Fruit fly (Drosophila melanogaster) whole organism, embryonic: ENCODE measurements around the gene lectin-33A.
A peak's percentile ranks its signal among the peaks of the same experiment; 100 is the strongest.

Experiments used
- CG10979 ChIP-seq: fragments of 200-800 bp; sonication (Bioruptor generic); optimal IDR thresholded peaks from 2 replicates; lab custom pipeline; 2018; ENCODE audit warnings: missing biosample characterization, mild to moderate bottlenecking, missing genetic modification characterization, moderate library complexity
- CG13775 ChIP-seq: fragments of 200-800 bp; sonication (Bioruptor generic); optimal IDR thresholded peaks from 3 replicates; lab custom pipeline; 2017; ENCODE audit warnings: missing biosample characterization, mild to moderate bottlenecking, missing genetic modification characterization
- CG15073 ChIP-seq: fragments of 200-800 bp; sonication (Bioruptor generic); optimal IDR thresholded peaks from 2 replicates; lab custom pipeline; 2016; ENCODE audit warnings: missing biosample characterization, missing genetic modification characterization
- CG16779 ChIP-seq: fragments of 200-800 bp; sonication (Bioruptor generic); IDR thresholded peaks from 2 replicates; pipeline ENCODE4 v1.3.6; 2022; ENCODE audit warnings: missing biosample characterization, missing genetic modification characterization
- CG16813 ChIP-seq: fragments of 200-800 bp; sonication (Bioruptor generic); IDR thresholded peaks from 3 replicates; pipeline ENCODE4 v1.3.6; 2022; ENCODE audit warnings: missing biosample characterization, missing genetic modification characterization; ENCODE audit not compliant: partially characterized antibody
- CG32767 ChIP-seq: fragments of 200-800 bp; sonication (Bioruptor generic); IDR thresholded peaks from 2 replicates; pipeline ENCODE4 v1.3.6; 2022; ENCODE audit warnings: missing biosample characterization, missing genetic modification characterization
- CG32772 ChIP-seq: fragments of 200-800 bp; sonication (Bioruptor generic); IDR thresholded peaks from 2 replicates; pipeline ENCODE4 v1.3.6; 2022; ENCODE audit warnings: missing biosample characterization, missing genetic modification characterization
- CG3995 ChIP-seq: fragments of 200-800 bp; sonication (Bioruptor generic); optimal IDR thresholded peaks from 3 replicates; lab custom pipeline; 2016; ENCODE audit warnings: missing biosample characterization, missing genetic modification characterization
- CG4404 ChIP-seq: fragments of 200-800 bp; sonication (Bioruptor generic); IDR thresholded peaks from 2 replicates; pipeline ENCODE4 v1.3.6; 2022; ENCODE audit warnings: missing biosample characterization, missing genetic modification characterization
- CG5180 ChIP-seq: fragments of 200-800 bp; sonication (Bioruptor generic); optimal IDR thresholded peaks from 3 replicates; lab custom pipeline; 2017; ENCODE audit warnings: missing biosample characterization, missing genetic modification characterization, mild to moderate bottlenecking, moderate library complexity, missing genetic modification reagents
- CG6765 ChIP-seq: fragments of 200-800 bp; sonication (Bioruptor generic); optimal IDR thresholded peaks from 3 replicates; lab custom pipeline; 2017; ENCODE audit warnings: missing biosample characterization, mild to moderate bottlenecking, missing genetic modification characterization
- CG6813 ChIP-seq: fragments of 200-800 bp; sonication (Bioruptor generic); optimal IDR thresholded peaks from 2 replicates; lab custom pipeline; 2017; ENCODE audit warnings: missing biosample characterization, missing genetic modification characterization, mild to moderate bottlenecking, moderate library complexity, missing genetic modification reagents
- CG7372 ChIP-seq: fragments of 200-800 bp; sonication (Bioruptor generic); IDR thresholded peaks from 2 replicates; pipeline ENCODE4 v1.3.6; 2022; ENCODE audit warnings: missing biosample characterization, missing genetic modification characterization
- D19B ChIP-seq: fragments of 200-800 bp; sonication (Bioruptor generic); optimal IDR thresholded peaks from 2 replicates; lab custom pipeline; 2017; ENCODE audit warnings: missing biosample characterization, mild to moderate bottlenecking, missing genetic modification characterization
- Dad ChIP-seq: fragments of 200-800 bp; sonication (Bioruptor generic); optimal IDR thresholded peaks from 3 replicates; lab custom pipeline; 2016; ENCODE audit warnings: missing biosample characterization, missing genetic modification characterization
- Deaf1 ChIP-seq: fragments of 200-800 bp; optimal IDR thresholded peaks from 3 replicates; lab custom pipeline; 2019; ENCODE audit warnings: missing biosample characterization, mild to moderate bottlenecking, missing genetic modification characterization, moderate library complexity
- Doc2 ChIP-seq: fragments of 200-800 bp; sonication (Bioruptor generic); IDR thresholded peaks from 2 replicates; pipeline ENCODE4 v1.3.6; 2022; ENCODE audit warnings: missing biosample characterization, missing genetic modification characterization
- Drgx ChIP-seq: fragments of 200-800 bp; sonication (Bioruptor generic); IDR thresholded peaks from 2 replicates; pipeline ENCODE4 v1.3.6; 2022; ENCODE audit warnings: missing biosample characterization, missing genetic modification characterization
- E2f2 ChIP-seq: fragments of 200-800 bp; sonication (Bioruptor generic); IDR thresholded peaks from 2 replicates; pipeline ENCODE4 v1.3.6; 2022; ENCODE audit warnings: missing biosample characterization, missing genetic modification characterization
- Ets65A ChIP-seq: fragments of 200-800 bp; sonication (Bioruptor generic); peaks from one replicate; lab custom pipeline; 2016; ENCODE audit warnings: missing biosample characterization, missing genetic modification characterization
- Fer1 ChIP-seq: fragments of 200-800 bp; sonication (Bioruptor generic); optimal IDR thresholded peaks from 2 replicates; lab custom pipeline; 2017; ENCODE audit warnings: missing biosample characterization, mild to moderate bottlenecking, missing genetic modification characterization
- Hmr ChIP-seq: fragments of 200-800 bp; sonication (Bioruptor generic); optimal IDR thresholded peaks from 3 replicates; lab custom pipeline; 2017; ENCODE audit warnings: mild to moderate bottlenecking, missing biosample characterization, missing genetic modification reagents, missing genetic modification characterization
- Myb ChIP-seq: fragments of 200-800 bp; sonication (Bioruptor generic); optimal IDR thresholded peaks from 2 replicates; lab custom pipeline; 2016; ENCODE audit warnings: missing biosample characterization, missing genetic modification characterization
- Oaz ChIP-seq: fragments of 200-800 bp; sonication (Bioruptor generic); IDR thresholded peaks from 2 replicates; pipeline ENCODE4 v1.3.6; 2022; ENCODE audit warnings: missing biosample characterization, missing genetic modification characterization
- Sry-β ChIP-seq: fragments of 200-800 bp; sonication (Bioruptor generic); optimal IDR thresholded peaks from 2 replicates; lab custom pipeline; 2018; ENCODE audit warnings: missing biosample characterization, mild to moderate bottlenecking, missing genetic modification characterization, moderate library complexity
- bsh ChIP-seq, 2 experiments: fragments of 200-800 bp; sonication (Bioruptor generic); optimal IDR thresholded peaks; 2 replicates each; lab custom pipeline; 2017 to 2018; ENCODE audit warnings: mild to moderate bottlenecking in 2 of 2, missing biosample characterization in 2 of 2, missing genetic modification characterization in 2 of 2, moderate library complexity in 1 of 2
- cato ChIP-seq: fragments of 200-800 bp; sonication (Bioruptor generic); optimal IDR thresholded peaks from 2 replicates; lab custom pipeline; 2016; ENCODE audit warnings: missing biosample characterization, missing genetic modification characterization, borderline replicate concordance
- crol ChIP-seq: fragments of 200-800 bp; sonication (Bioruptor generic); IDR thresholded peaks from 2 replicates; pipeline ENCODE4 v1.3.6; 2022; ENCODE audit warnings: missing biosample characterization, missing genetic modification characterization
- dmrt11E ChIP-seq: fragments of 200-800 bp; sonication (Bioruptor generic); optimal IDR thresholded peaks from 3 replicates; lab custom pipeline; 2018; ENCODE audit warnings: missing biosample characterization, mild to moderate bottlenecking, missing genetic modification characterization, moderate library complexity
- eve ChIP-seq, 2 experiments: fragments of >200 bp; optimal IDR thresholded peaks; 2 replicates each; lab custom pipeline; 2017; ENCODE audit warnings: missing biosample characterization in 2 of 2, missing genetic modification characterization in 2 of 2
- nom ChIP-seq: fragments of 200-800 bp; sonication (Bioruptor generic); optimal IDR thresholded peaks from 2 replicates; lab custom pipeline; 2017; ENCODE audit warnings: missing biosample characterization, missing genetic modification characterization, mild to moderate bottlenecking, moderate library complexity, missing genetic modification reagents
- oc ChIP-seq: fragments of 200-800 bp; sonication (Bioruptor generic); optimal IDR thresholded peaks from 2 replicates; lab custom pipeline; 2018; ENCODE audit warnings: missing biosample characterization, mild to moderate bottlenecking, missing genetic modification characterization, moderate library complexity

The lectin-33A gene

dm6 chr2L:11023875-11024274, 22.0 kb downstream of the lectin-33A start:
- no peak for TF ChIP-seq eve (GFP tag; optimal IDR thresholded peaks at IDR 0.05; lab: Kevin White, UChicago)
- no peak for TF ChIP-seq cato (GFP tag; lab: Kevin White, UChicago)
- TF ChIP-seq CG3995 (GFP tag; lab: Kevin White, UChicago): no peak
- TF ChIP-seq CG4404 (GFP tag; lab: Robert Waterston, UW): no peak
- TF ChIP-seq Fer1 (GFP tag; lab: Kevin White, UChicago): no peak
- no peak for TF ChIP-seq Hmr
- no peak for TF ChIP-seq Oaz (GFP tag; lab: Robert Waterston, UW)
- TF ChIP-seq dmrt11E (tag; lab: Kevin White, UChicago): no peak
- no peak for TF ChIP-seq CG7372 (GFP tag; lab: Robert Waterston, UW)
- no peak for TF ChIP-seq Doc2 (GFP tag; lab: Robert Waterston, UW)
- TF ChIP-seq Dad (GFP tag; lab: Kevin White, UChicago): no peak
- TF ChIP-seq CG32767 (GFP tag; lab: Robert Waterston, UW): no peak
- TF ChIP-seq CG6813 (GFP tag; lab: Kevin White, UChicago): no peak
- no peak for TF ChIP-seq E2f2 (GFP tag; lab: Robert Waterston, UW)
- TF ChIP-seq D19B (GFP tag; lab: Kevin White, UChicago): no peak
- no peak for TF ChIP-seq CG16779 (GFP tag; lab: Robert Waterston, UW)

dm6 chr2L:11027213-11027612, 25.3 kb downstream of the lectin-33A start:
- TF ChIP-seq Myb: no peak
- peak; percentile 26 for TF ChIP-seq nom (GFP tag; lab: Kevin White, UChicago)
- TF ChIP-seq bsh (GFP tag; optimal IDR thresholded peaks at IDR 0.05; lab: Kevin White, UChicago): peak in 1 of 2 experiments; percentile 28
- TF ChIP-seq CG16813 (GFP tag; lab: Robert Waterston, UW): no peak
- TF ChIP-seq CG13775: no peak

dm6 chr2L:11027825-11028496, 26.1 kb downstream of the lectin-33A start:
- TF ChIP-seq CG15073 (GFP tag; lab: Kevin White, UChicago): no peak
- TF ChIP-seq oc (tag; lab: Kevin White, UChicago): peak; percentile 51
- peak; percentile 75 for TF ChIP-seq CG5180 (GFP tag; lab: Kevin White, UChicago)
- TF ChIP-seq CG10979 (tag; lab: Kevin White, UChicago): no peak

dm6 chr2L:11032285-11032970, 30.6 kb downstream of the lectin-33A start:
- TF ChIP-seq Ets65A (peak; percentile 26), CG6765 (GFP tag; lab: Kevin White, UChicago) (no peak), Drgx (GFP tag; lab: Robert Waterston, UW) (peak; percentile 45; the same call in 1 of the 2 replicates), nom (GFP tag; lab: Kevin White, UChicago) (peak; percentile 50), crol (GFP tag; lab: Robert Waterston, UW) (peak; percentile 57), Deaf1 (tag; lab: Kevin White, UChicago) (peak; percentile 47), CG32772 (GFP tag; lab: Robert Waterston, UW) (no peak), Sry-β (GFP tag; lab: Kevin White, UChicago) (peak; percentile 60)
